Fruit fly (Drosophila melanogaster) S2 (cell line): ENCODE results near the gene CG32221.

Experiments used
- CG8478 ChIP-seq: fragments of >200 bp; optimal IDR thresholded peaks from 2 replicates; lab custom pipeline; 2018
- CTCF ChIP-seq, 2 experiments: fragments of >200 bp; optimal IDR thresholded peaks; 2 replicates each; lab custom pipeline; 2018

The CG32221 gene

DNA sequence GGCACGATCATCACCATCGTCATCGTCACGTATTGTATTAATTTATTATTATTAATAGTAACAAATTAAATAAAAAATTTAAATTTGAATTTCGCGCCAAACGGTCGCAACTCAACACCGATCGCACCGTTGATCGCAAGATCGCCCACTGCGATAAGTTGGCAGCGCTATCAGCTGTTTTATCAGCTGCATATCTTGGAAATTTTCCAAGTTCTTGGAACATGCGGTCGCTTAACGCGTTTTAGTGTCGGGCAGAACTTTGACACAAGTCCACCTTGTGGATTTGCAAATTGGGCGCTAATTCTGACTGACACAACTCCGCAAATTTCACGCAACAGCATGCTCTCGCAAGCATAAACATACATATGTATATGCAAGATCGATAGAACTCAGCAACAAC is 26.7 kb downstream of the CG32221 start:
- TF ChIP-seq CG8478 (no peak), CTCF (optimal IDR thresholded peaks at IDR 0.05; lab: Kevin White, UChicago) (no peak)

DNA sequence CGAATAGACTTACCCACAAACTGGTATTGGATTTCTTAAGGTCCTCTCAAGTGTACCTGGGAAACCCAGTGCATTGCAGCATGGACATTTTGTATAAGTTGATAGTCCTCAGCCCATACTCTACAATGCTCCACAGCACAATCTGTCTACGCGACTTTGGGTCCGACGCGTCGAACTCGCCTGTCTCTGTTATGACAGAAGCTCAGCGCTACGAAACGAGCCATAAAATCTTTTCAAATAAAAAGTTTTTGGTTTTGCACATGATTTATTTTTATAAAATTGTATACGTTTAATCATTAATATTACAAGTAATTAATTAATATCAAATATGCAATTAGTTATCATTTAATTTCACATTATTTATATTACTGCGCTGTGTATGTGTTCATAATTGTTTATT is 32.8 kb downstream of the CG32221 start:
- TF ChIP-seq CTCF (optimal IDR thresholded peaks at IDR 0.05; lab: Kevin White, UChicago), result no peak

DNA sequence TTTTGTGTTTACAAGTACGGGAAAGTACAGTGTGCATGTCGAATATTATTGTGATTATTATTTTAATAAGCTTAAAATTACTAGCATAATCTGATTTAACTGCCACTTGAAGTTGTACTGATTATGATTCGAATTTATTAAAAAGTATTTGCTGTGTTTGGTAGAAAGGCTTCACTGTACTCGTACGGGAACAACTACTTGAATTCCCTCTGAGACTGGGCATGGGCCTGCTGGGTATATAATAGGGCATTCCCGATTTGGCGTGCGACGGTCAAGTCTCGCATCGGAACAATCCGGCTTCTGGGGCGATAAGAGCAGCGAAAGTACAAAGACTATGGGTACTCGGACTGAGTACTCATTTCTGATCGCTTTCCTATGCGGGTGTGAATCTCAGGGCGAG is 35.2 kb downstream of the CG32221 start:
- TF ChIP-seq CG8478 (no peak), CTCF (optimal IDR thresholded peaks at IDR 0.05; lab: Kevin White, UChicago) (no peak)

dm6 chr3L:19870843-19871666 is 36.6 kb downstream of the CG32221 start, which contains the start of the genes Rab8 and Usp32:
Gene Rab8 (minus strand): TSS chr3L:19871078.
Gene Usp32 (plus strand): TSS chr3L:19871139.
- TF ChIP-seq CTCF (optimal IDR thresholded peaks at IDR 0.05; lab: Kevin White, UChicago) (no peak), CG8478 (no peak)

dm6 chr3L:19871667-19871931 is 37.1 kb downstream of the CG32221 start:
- TF ChIP-seq CG8478, result no peak
- no peak for TF ChIP-seq CTCF (optimal IDR thresholded peaks at IDR 0.05; lab: Kevin White, UChicago)

DNA sequence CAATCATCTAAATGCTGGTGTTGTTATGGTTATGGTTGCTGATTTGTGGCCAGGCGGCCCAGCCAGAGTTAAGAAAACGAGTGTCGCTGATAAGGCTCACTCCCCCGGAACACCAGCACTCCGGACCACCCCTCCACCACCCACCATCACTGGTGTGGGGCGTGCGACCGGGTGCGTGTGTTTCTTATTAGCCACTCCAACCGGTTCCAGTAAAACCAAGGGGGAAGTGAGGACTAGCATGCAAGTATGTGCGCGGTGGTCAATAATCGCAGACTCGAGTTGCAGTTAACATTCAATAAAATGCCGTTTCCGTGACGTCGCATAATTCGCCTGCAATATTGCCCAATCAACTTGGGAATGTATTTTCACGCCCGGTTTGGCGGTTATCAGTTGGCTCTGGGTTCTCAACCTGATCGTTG is 38.0 kb downstream of the CG32221 start:
- TF ChIP-seq CTCF (optimal IDR thresholded peaks at IDR 0.05; lab: Kevin White, UChicago) (no peak), CG8478 (no peak)

- TF ChIP-seq CTCF (optimal IDR thresholded peaks at IDR 0.05; lab: Kevin White, UChicago) (no peak), CG8478 (no peak)
Observed at dm6 chr3L:19873488-19873887, 39.0 kb downstream of the CG32221 start.
